Fruit fly (Drosophila melanogaster): ENCODE data around the gene CG8097.

- TF ChIP-seq usp (GFP tag; optimal IDR thresholded peaks at IDR 0.05) = no peak
- no peak for TF ChIP-seq EcR (GFP tag; optimal IDR thresholded peaks at IDR 0.05)
- TF ChIP-seq pan (optimal IDR thresholded peaks at IDR 0.05) = no peak
These were observed 43.0 kb upstream of the CG8097 start for dm6 chrX:15539856-15540488.
